Worm (Caenorhabditis elegans) whole organism, young adult: ENCODE measurements around the gene ZC250.2.
A peak's percentile ranks its signal among the peaks of the same experiment; 100 is the strongest.

ENCODE experiments used
- B0019.2 ChIP-seq: fragments of 200-800 bp; sonication (Bioruptor generic); conservative IDR thresholded peaks from 2 replicates; pipeline ENCODE4 v1.3.6; 2022; ENCODE audit warnings: missing genetic modification reagents, missing genetic modification characterization, missing compliant biosample characterization
- B0336.3 ChIP-seq: fragments of 200-800 bp; sonication (Bioruptor generic); IDR thresholded peaks from 2 replicates; pipeline ENCODE4 v1.3.6; 2022; ENCODE audit warnings: missing genetic modification characterization, missing compliant biosample characterization
- F33H1.4 ChIP-seq: fragments of 200-800 bp; sonication (Bioruptor generic); IDR thresholded peaks from 2 replicates; pipeline ENCODE4 v1.3.6; 2022; ENCODE audit warnings: missing genetic modification reagents, missing genetic modification characterization, missing compliant biosample characterization
- F37B4.10 ChIP-seq: fragments of 200-800 bp; sonication (Bioruptor generic); IDR thresholded peaks from 2 replicates; pipeline ENCODE4 v1.3.6; 2022; ENCODE audit warnings: missing genetic modification characterization, missing compliant biosample characterization
- F57A8.1 ChIP-seq: fragments of 200-800 bp; sonication (Bioruptor generic); optimal IDR thresholded peaks from 2 replicates; lab custom pipeline; 2018; ENCODE audit warnings: mild to moderate bottlenecking, missing genetic modification characterization, moderate library complexity, missing compliant biosample characterization
- K11D2.4 ChIP-seq: fragments of 200-800 bp; sonication (Bioruptor generic); IDR thresholded peaks from 2 replicates; pipeline ENCODE4 v1.3.6; 2022; ENCODE audit warnings: missing genetic modification reagents, missing genetic modification characterization, missing compliant biosample characterization
- Y53F4B.3 ChIP-seq: fragments of 200-800 bp; sonication (Bioruptor generic); IDR thresholded peaks from 2 replicates; pipeline ENCODE4 v1.3.6; 2022; ENCODE audit warnings: missing genetic modification reagents, missing genetic modification characterization, missing compliant biosample characterization
- Y53G8AR.9 ChIP-seq: fragments of 200-800 bp; sonication (Bioruptor generic); conservative IDR thresholded peaks from 2 replicates; pipeline ENCODE4 v1.3.6; 2022; ENCODE audit warnings: missing genetic modification reagents, missing genetic modification characterization, missing compliant biosample characterization
- Y56A3A.18 ChIP-seq: fragments of 200-800 bp; sonication (Bioruptor generic); IDR thresholded peaks from 2 replicates; pipeline ENCODE4 v1.3.6; 2022; ENCODE audit warnings: missing genetic modification reagents, missing genetic modification characterization, missing compliant biosample characterization
- Y79H2A.3 ChIP-seq: fragments of 200-800 bp; sonication (Bioruptor generic); conservative IDR thresholded peaks from 2 replicates; pipeline ENCODE4 v1.3.6; 2022; ENCODE audit warnings: missing genetic modification reagents, missing genetic modification characterization, missing compliant biosample characterization
- ZK185.1 ChIP-seq: sonication (generic microtip); optimal IDR thresholded peaks from 2 replicates; lab custom pipeline; 2016; ENCODE audit warnings: mild to moderate bottlenecking, missing genetic modification characterization, missing compliant biosample characterization; ENCODE audit not compliant: poor library complexity, severe bottlenecking
- ama-1 ChIP-seq, 3 experiments: fragments of 150-350 bp in 1 of 3; sonication (generic microtip) in 2 of 3; optimal IDR thresholded peaks; 2 replicates each; lab custom pipeline; 2014 to 2018; ENCODE audit warnings: missing biosample characterization in 2 of 3, missing genetic modification characterization in 2 of 3, missing genetic modification reagents in 2 of 3
- atf-7 ChIP-seq: sonication (generic microtip); optimal IDR thresholded peaks from 2 replicates; lab custom pipeline; 2017; ENCODE audit warnings: mild to moderate bottlenecking, missing genetic modification characterization, missing compliant biosample characterization
- ceh-100 ChIP-seq: fragments of 200-800 bp; sonication (Bioruptor generic); IDR thresholded peaks from 2 replicates; pipeline ENCODE4 v1.3.6; 2022; ENCODE audit warnings: missing genetic modification reagents, missing genetic modification characterization, missing compliant biosample characterization
- ceh-58 ChIP-seq: fragments of 200-800 bp; sonication (Bioruptor generic); IDR thresholded peaks from 2 replicates; pipeline ENCODE4 v1.3.6; 2022; ENCODE audit warnings: missing genetic modification characterization, missing compliant biosample characterization
- ceh-91 ChIP-seq: fragments of 200-800 bp; sonication (Bioruptor generic); IDR thresholded peaks from 2 replicates; pipeline ENCODE4 v1.3.6; 2022; ENCODE audit warnings: missing genetic modification reagents, missing genetic modification characterization, missing compliant biosample characterization
- chd-7 ChIP-seq: sonication (generic microtip); optimal IDR thresholded peaks from 2 replicates; lab custom pipeline; 2016; ENCODE audit warnings: mild to moderate bottlenecking, missing genetic modification characterization, moderate library complexity, missing compliant biosample characterization
- dpl-1 ChIP-seq: fragments of 150-350 bp; optimal IDR thresholded peaks from 2 replicates; lab custom pipeline; 2014; ENCODE audit warnings: missing biosample characterization, missing genetic modification reagents, missing genetic modification characterization
- egrh-3 ChIP-seq: fragments of 200-800 bp; sonication (Bioruptor generic); IDR thresholded peaks from 2 replicates; pipeline ENCODE4 v1.3.6; 2022; ENCODE audit warnings: missing genetic modification reagents, missing genetic modification characterization, missing compliant biosample characterization
- ekl-4 ChIP-seq: fragments of 200-800 bp; sonication (Bioruptor generic); IDR thresholded peaks from 2 replicates; pipeline ENCODE4 v1.3.6; 2022; ENCODE audit warnings: missing genetic modification reagents, missing genetic modification characterization, missing compliant biosample characterization
- ets-4 ChIP-seq: fragments of 200-800 bp; sonication (Bioruptor generic); optimal IDR thresholded peaks from 2 replicates; lab custom pipeline; 2018; ENCODE audit warnings: mild to moderate bottlenecking, missing genetic modification characterization, missing compliant biosample characterization
- fkh-3 ChIP-seq: sonication (generic microtip); optimal IDR thresholded peaks from 2 replicates; lab custom pipeline; 2016; ENCODE audit warnings: mild to moderate bottlenecking, missing genetic modification characterization, missing compliant biosample characterization
- gei-17 ChIP-seq: fragments of 200-800 bp; sonication (Bioruptor generic); optimal IDR thresholded peaks from 2 replicates; lab custom pipeline; 2018; ENCODE audit warnings: mild to moderate bottlenecking, missing genetic modification characterization, missing compliant biosample characterization
- him-1 ChIP-seq: sonication (generic microtip); optimal IDR thresholded peaks from 2 replicates; lab custom pipeline; 2016; ENCODE audit warnings: missing genotype, missing genetic modification reagents, missing genetic modification characterization, missing compliant biosample characterization
- hmg-1.2 ChIP-seq: fragments of 200-800 bp; sonication (Bioruptor generic); IDR thresholded peaks from 2 replicates; pipeline ENCODE4 v1.3.6; 2022; ENCODE audit warnings: missing genetic modification reagents, missing genetic modification characterization, missing compliant biosample characterization
- hsf-1 ChIP-seq: fragments of 200-800 bp; sonication (Bioruptor generic); IDR thresholded peaks from 2 replicates; pipeline ENCODE4 v1.3.6; 2022; ENCODE audit warnings: missing genetic modification reagents, missing genetic modification characterization, missing compliant biosample characterization
- lin-35 ChIP-seq, 3 experiments: fragments of 150-350 bp in 2 of 3; sonication (generic microtip) in 1 of 3; optimal IDR thresholded peaks; 2 replicates each; lab custom pipeline; 2014 to 2018; ENCODE audit warnings: missing biosample characterization in 3 of 3, missing genetic modification characterization in 3 of 3, missing genetic modification reagents in 3 of 3
- lin-40 ChIP-seq: sonication (generic microtip); optimal IDR thresholded peaks from 2 replicates; lab custom pipeline; 2016; ENCODE audit warnings: missing genetic modification characterization, mild to moderate bottlenecking, missing compliant biosample characterization, missing genotype, missing genetic modification reagents
- lin-54 ChIP-seq: fragments of 200-800 bp; sonication (Bioruptor generic); optimal IDR thresholded peaks from 2 replicates; lab custom pipeline; 2018; ENCODE audit warnings: mild to moderate bottlenecking, missing genetic modification characterization, missing compliant biosample characterization
- lsl-1 ChIP-seq: fragments of 200-800 bp; sonication (Bioruptor generic); optimal IDR thresholded peaks from 2 replicates; lab custom pipeline; 2018; ENCODE audit warnings: mild to moderate bottlenecking, missing genetic modification characterization, moderate library complexity, missing compliant biosample characterization
- lsy-27 ChIP-seq: sonication (generic microtip); optimal IDR thresholded peaks from 2 replicates; lab custom pipeline; 2017; ENCODE audit warnings: missing genetic modification characterization, mild to moderate bottlenecking, missing compliant biosample characterization, antibody characterized with exemption, missing genotype, borderline replicate concordance; ENCODE audit not compliant: insufficient read depth
- madf-3 ChIP-seq: fragments of 200-800 bp; sonication (Bioruptor generic); IDR thresholded peaks from 2 replicates; pipeline ENCODE4 v1.3.6; 2022; ENCODE audit warnings: missing genetic modification reagents, missing genetic modification characterization, missing compliant biosample characterization
- madf-6 ChIP-seq: fragments of 200-800 bp; sonication (Bioruptor generic); IDR thresholded peaks from 2 replicates; pipeline ENCODE4 v1.3.6; 2022; ENCODE audit warnings: missing genetic modification reagents, missing genetic modification characterization, missing compliant biosample characterization
- mel-28 ChIP-seq: sonication (generic microtip); optimal IDR thresholded peaks from 2 replicates; lab custom pipeline; 2016; ENCODE audit warnings: borderline replicate concordance, mild to moderate bottlenecking, missing genetic modification characterization, missing compliant biosample characterization
- mes-4 ChIP-seq: sonication (generic microtip); optimal IDR thresholded peaks from 2 replicates; lab custom pipeline; 2016; ENCODE audit warnings: missing genotype, missing genetic modification characterization, missing compliant biosample characterization
- nfyb-1 ChIP-seq: fragments of 200-800 bp; sonication (Bioruptor generic); IDR thresholded peaks from 2 replicates; pipeline ENCODE4 v1.3.6; 2022; ENCODE audit warnings: missing genetic modification reagents, missing genetic modification characterization, missing compliant biosample characterization
- nhr-120 ChIP-seq: fragments of 200-800 bp; sonication (Bioruptor generic); IDR thresholded peaks from 2 replicates; pipeline ENCODE4 v1.3.6; 2022; ENCODE audit warnings: missing genetic modification characterization, missing compliant biosample characterization
- nhr-90 ChIP-seq: sonication (generic microtip); optimal IDR thresholded peaks from 2 replicates; lab custom pipeline; 2016; ENCODE audit warnings: missing genotype, mild to moderate bottlenecking, missing genetic modification characterization, missing compliant biosample characterization
- pha-4 ChIP-seq: fragments of 150-350 bp; sonication (generic microtip); optimal IDR thresholded peaks from 2 replicates; lab custom pipeline; 2014; ENCODE audit warnings: missing biosample characterization, missing genetic modification reagents, missing genetic modification characterization
- rcor-1 ChIP-seq: fragments of 200-800 bp; sonication (Bioruptor generic); IDR thresholded peaks from 2 replicates; pipeline ENCODE4 v1.3.6; 2022; ENCODE audit warnings: missing genetic modification reagents, missing genetic modification characterization, missing compliant biosample characterization
- snpc-4 ChIP-seq, 5 experiments: fragments of 150-350 bp in 1 of 5; sonication (generic microtip) in 4 of 5; optimal IDR thresholded peaks; 2 replicates each; lab custom pipeline; 2014 to 2018; ENCODE audit warnings: missing genetic modification characterization in 5 of 5, missing biosample characterization in 3 of 5, antibody characterized with exemption in 2 of 5, mild to moderate bottlenecking in 2 of 5, missing compliant biosample characterization in 2 of 5, missing genotype in 2 of 5, moderate library complexity in 2 of 5, missing genetic modification reagents in 1 of 5
- somi-1 ChIP-seq: fragments of 200-800 bp; sonication (Bioruptor generic); optimal IDR thresholded peaks from 2 replicates; lab custom pipeline; 2018; ENCODE audit warnings: mild to moderate bottlenecking, missing genetic modification characterization, missing compliant biosample characterization
- zim-3 ChIP-seq: sonication (generic microtip); optimal IDR thresholded peaks from 2 replicates; lab custom pipeline; 2017; ENCODE audit warnings: mild to moderate bottlenecking, missing genetic modification characterization, moderate library complexity, missing compliant biosample characterization
- ztf-25 ChIP-seq: fragments of 200-800 bp; sonication (Bioruptor generic); IDR thresholded peaks from 2 replicates; pipeline ENCODE4 v1.3.6; 2022; ENCODE audit warnings: missing genetic modification reagents, missing genetic modification characterization, missing compliant biosample characterization
- ztf-26 ChIP-seq: sonication (generic microtip); optimal IDR thresholded peaks from 2 replicates; lab custom pipeline; 2017; ENCODE audit warnings: missing genetic modification characterization, missing compliant biosample characterization
- ztf-28 ChIP-seq: fragments of 200-800 bp; sonication (Bioruptor generic); IDR thresholded peaks from 2 replicates; pipeline ENCODE4 v1.3.6; 2022; ENCODE audit warnings: missing genetic modification reagents, missing genetic modification characterization, missing compliant biosample characterization

ZC250.2 gene

ce11 chrV:5832799-5833198 lies 40.7 kb downstream of the ZC250.2 start (continued):
- TF ChIP-seq B0019.2 (GFP tag; lab: Robert Waterston, UW) (no peak), atf-7 (tag; lab: Kevin White, UChicago) (no peak), ztf-26 (tag; lab: Kevin White, UChicago) (peak; percentile 0), Y56A3A.18 (GFP tag; lab: Robert Waterston, UW) (no peak), hsf-1 (0 out of 2 replicates have a peak, but pooled peaks have one; percentile 10), dpl-1 (GFP tag; lab: Kevin White, UChicago) (no peak), ZK185.1 (no peak), lsy-27 (tag; lab: Kevin White, UChicago) (no peak), mel-28 (tag; lab: Kevin White, UChicago) (no peak), K11D2.4 (GFP tag; lab: Robert Waterston, UW) (no peak), nfyb-1 (GFP tag; lab: Robert Waterston, UW) (peak; percentile 55; the same call in 1 of the 2 replicates), Y53F4B.3 (GFP tag; lab: Robert Waterston, UW) (no peak), ets-4 (GFP tag; lab: Kevin White, UChicago) (no peak), ztf-28 (GFP tag; lab: Robert Waterston, UW) (no peak), ceh-100 (GFP tag; lab: Robert Waterston, UW) (no peak), ceh-58 (GFP tag; lab: Robert Waterston, UW) (0 out of 2 replicates have a peak, but pooled peaks have one; percentile 18), mes-4 (tag; lab: Kevin White, UChicago) (no peak), Y79H2A.3 (GFP tag; lab: Robert Waterston, UW) (peak; percentile 64; the same call in 1 of the 2 replicates), snpc-4 (GFP tag; optimal IDR thresholded peaks at IDR 0.05; lab: Kevin White, UChicago) (no peak), snpc-4 (tag; optimal IDR thresholded peaks at IDR 0.05; lab: Kevin White, UChicago) (peak in 1 of 4 experiments; percentile 5), Y53G8AR.9 (no peak), ceh-91 (GFP tag; lab: Robert Waterston, UW) (no peak), chd-7 (no peak), madf-6 (GFP tag; lab: Robert Waterston, UW) (peak; percentile 58), fkh-3 (tag; lab: Kevin White, UChicago) (no peak), egrh-3 (GFP tag; lab: Robert Waterston, UW) (no peak), ztf-25 (GFP tag; lab: Robert Waterston, UW) (no peak), ama-1 (optimal IDR thresholded peaks at IDR 0.05; lab: Kevin White, UChicago) (no peak), ama-1 (GFP tag; optimal IDR thresholded peaks at IDR 0.05; lab: Kevin White, UChicago) (peak in 1 of 2 experiments; percentile 56), somi-1 (GFP tag; lab: Kevin White, UChicago) (peak; percentile 67), rcor-1 (GFP tag; lab: Robert Waterston, UW) (no peak), F57A8.1 (GFP tag; lab: Kevin White, UChicago) (no peak), zim-3 (no peak), lin-54 (GFP tag; lab: Kevin White, UChicago) (peak; percentile 15), ekl-4 (GFP tag; lab: Robert Waterston, UW) (peak; percentile 62; the same call in 1 of the 2 replicates), F37B4.10 (GFP tag; lab: Robert Waterston, UW) (no peak), lsl-1 (GFP tag; lab: Kevin White, UChicago) (no peak), lin-40 (tag; lab: Kevin White, UChicago) (peak; percentile 27), madf-3 (GFP tag; lab: Robert Waterston, UW) (0 out of 2 replicates have a peak, but pooled peaks have one; percentile 38), hmg-1.2 (GFP tag; lab: Robert Waterston, UW) (no peak), lin-35 (GFP tag; optimal IDR thresholded peaks at IDR 0.05; lab: Kevin White, UChicago) (no peak), F33H1.4 (GFP tag; lab: Robert Waterston, UW) (peak; percentile 17; the same call in 1 of the 2 replicates), him-1 (tag; lab: Kevin White, UChicago) (no peak), B0336.3 (GFP tag; lab: Robert Waterston, UW) (peak; percentile 61), nhr-90 (tag; lab: Kevin White, UChicago) (no peak), pha-4 (tag; lab: Kevin White, UChicago) (no peak), gei-17 (GFP tag; lab: Kevin White, UChicago) (no peak), nhr-120 (GFP tag; lab: Robert Waterston, UW) (no peak)
